Fruit fly (Drosophila melanogaster) whole organism, embryonic: ENCODE measurements around the gene CG15203.

Experiments
- ATbp ChIP-seq: fragments of 200-800 bp; sonication (Bioruptor generic); optimal IDR thresholded peaks from 2 replicates; lab custom pipeline; 2017; ENCODE audit warnings: missing biosample characterization, mild to moderate bottlenecking, missing genetic modification characterization, missing genetic modification reagents
- Atf6 ChIP-seq: fragments of 200-800 bp; sonication (Bioruptor generic); IDR thresholded peaks from 2 replicates; pipeline ENCODE4 v1.3.6; 2022; ENCODE audit warnings: missing biosample characterization, missing genetic modification characterization
- B-H1 ChIP-seq: fragments of 200-800 bp; sonication (Bioruptor generic); IDR thresholded peaks from 3 replicates; pipeline ENCODE4 v1.3.6; 2022; ENCODE audit warnings: missing biosample characterization, missing genetic modification characterization
- Bgb ChIP-seq: fragments of 200-800 bp; sonication (Bioruptor generic); IDR thresholded peaks from 2 replicates; pipeline ENCODE4 v1.3.6; 2022; ENCODE audit warnings: missing biosample characterization, missing genetic modification characterization; ENCODE audit not compliant: partially characterized antibody
- BtbVII ChIP-seq: fragments of 200-800 bp; sonication (Bioruptor generic); optimal IDR thresholded peaks from 3 replicates; lab custom pipeline; 2017; ENCODE audit warnings: missing biosample characterization, mild to moderate bottlenecking, missing genetic modification characterization
- CG11093 ChIP-seq: fragments of 200-800 bp; sonication (Bioruptor generic); IDR thresholded peaks from 3 replicates; pipeline ENCODE4 v1.3.6; 2022; ENCODE audit warnings: missing biosample characterization, missing genetic modification characterization
- CG11456 ChIP-seq: fragments of 200-800 bp; sonication (Bioruptor generic); IDR thresholded peaks from 3 replicates; pipeline ENCODE4 v1.3.6; 2022; ENCODE audit warnings: missing biosample characterization, missing genetic modification characterization
- CG13123 ChIP-seq: fragments of 200-800 bp; sonication (Bioruptor generic); optimal IDR thresholded peaks from 2 replicates; lab custom pipeline; 2016; ENCODE audit warnings: missing biosample characterization, missing genetic modification characterization
- CG15011 ChIP-seq: fragments of 200-800 bp; sonication (Bioruptor generic); optimal IDR thresholded peaks from 3 replicates; lab custom pipeline; 2018; ENCODE audit warnings: missing biosample characterization, mild to moderate bottlenecking, missing genetic modification characterization
- CG17186 ChIP-seq: fragments of 200-800 bp; sonication (Bioruptor generic); optimal IDR thresholded peaks from 3 replicates; lab custom pipeline; 2017; ENCODE audit warnings: missing biosample characterization, missing genetic modification reagents, missing genetic modification characterization
- CG18011 ChIP-seq: fragments of 200-800 bp; sonication (Bioruptor generic); optimal IDR thresholded peaks from 2 replicates; lab custom pipeline; 2017; ENCODE audit warnings: missing biosample characterization, missing genetic modification characterization, mild to moderate bottlenecking, moderate library complexity, missing genotype
- CG18476 ChIP-seq: fragments of 200-800 bp; sonication (Bioruptor generic); optimal IDR thresholded peaks from 2 replicates; lab custom pipeline; 2016; ENCODE audit warnings: missing biosample characterization, mild to moderate bottlenecking, missing genetic modification characterization
- CG2116 ChIP-seq: fragments of 200-800 bp; sonication (Bioruptor generic); optimal IDR thresholded peaks from 3 replicates; lab custom pipeline; 2018; ENCODE audit warnings: missing biosample characterization, mild to moderate bottlenecking, missing genetic modification characterization
- CG2889 ChIP-seq: fragments of 200-800 bp; sonication (Bioruptor generic); IDR thresholded peaks from 3 replicates; pipeline ENCODE4 v1.3.6; 2022; ENCODE audit warnings: missing biosample characterization, missing genetic modification characterization
- CG34376 ChIP-seq: fragments of 200-800 bp; sonication (Bioruptor generic); optimal IDR thresholded peaks from 2 replicates; lab custom pipeline; 2018; ENCODE audit warnings: missing biosample characterization, mild to moderate bottlenecking, missing genetic modification characterization
- CG3838 ChIP-seq: fragments of 200-800 bp; sonication (Bioruptor generic); optimal IDR thresholded peaks from 3 replicates; lab custom pipeline; 2016; ENCODE audit warnings: missing biosample characterization, missing genetic modification characterization
- CG4617 ChIP-seq: fragments of 200-800 bp; sonication (Bioruptor generic); optimal IDR thresholded peaks from 3 replicates; lab custom pipeline; 2016; ENCODE audit warnings: missing biosample characterization, missing genetic modification characterization, borderline replicate concordance
- CG6175 ChIP-seq: fragments of 200-800 bp; sonication (Bioruptor generic); IDR thresholded peaks from 3 replicates; pipeline ENCODE4 v1.3.6; 2022; ENCODE audit warnings: missing biosample characterization, missing genetic modification characterization
- CG6272 ChIP-seq: fragments of 200-800 bp; sonication (Bioruptor generic); IDR thresholded peaks from 2 replicates; pipeline ENCODE4 v1.3.6; 2022; ENCODE audit warnings: missing biosample characterization, missing genetic modification characterization
- CG6654 ChIP-seq: fragments of 200-800 bp; sonication (Bioruptor generic); optimal IDR thresholded peaks from 2 replicates; lab custom pipeline; 2017; ENCODE audit warnings: missing biosample characterization, mild to moderate bottlenecking, missing genetic modification characterization
- CG9797 ChIP-seq: fragments of 200-800 bp; sonication (Bioruptor generic); optimal IDR thresholded peaks from 3 replicates; lab custom pipeline; 2018; ENCODE audit warnings: missing biosample characterization, mild to moderate bottlenecking, missing genetic modification characterization
- CG9817 ChIP-seq: fragments of 200-800 bp; sonication (Bioruptor generic); optimal IDR thresholded peaks from 2 replicates; lab custom pipeline; 2018; ENCODE audit warnings: missing biosample characterization, mild to moderate bottlenecking, missing genetic modification characterization, moderate library complexity
- Dip2 ChIP-seq: fragments of 200-800 bp; sonication (Bioruptor generic); IDR thresholded peaks from 2 replicates; pipeline ENCODE4 v1.3.6; 2022; ENCODE audit warnings: missing biosample characterization, missing genetic modification characterization
- Fer2 ChIP-seq: fragments of 200-800 bp; sonication (Bioruptor generic); optimal IDR thresholded peaks from 2 replicates; lab custom pipeline; 2018; ENCODE audit warnings: missing biosample characterization, mild to moderate bottlenecking, missing genetic modification characterization, moderate library complexity
- Gsc ChIP-seq: fragments of 200-800 bp; sonication (Bioruptor generic); IDR thresholded peaks from 2 replicates; pipeline ENCODE4 v1.3.6; 2022; ENCODE audit warnings: missing biosample characterization, missing genetic modification characterization
- HLH54F ChIP-seq: fragments of 200-800 bp; sonication (Bioruptor generic); optimal IDR thresholded peaks from 3 replicates; lab custom pipeline; 2016; ENCODE audit warnings: missing biosample characterization, missing genetic modification characterization
- Hand ChIP-seq: fragments of 200-800 bp; sonication (Bioruptor generic); optimal IDR thresholded peaks from 2 replicates; lab custom pipeline; 2017; ENCODE audit warnings: mild to moderate bottlenecking, missing biosample characterization, missing genetic modification reagents, missing genetic modification characterization
- Kr ChIP-seq: fragments of 200-800 bp; sonication (Bioruptor generic); optimal IDR thresholded peaks from 2 replicates; lab custom pipeline; 2017; ENCODE audit warnings: missing biosample characterization, mild to moderate bottlenecking, missing genetic modification characterization
- Lpt ChIP-seq: fragments of >200 bp; optimal IDR thresholded peaks from 2 replicates; lab custom pipeline; 2018; ENCODE audit warnings: missing biosample characterization, missing genetic modification characterization
- Mrtf ChIP-seq: fragments of 200-800 bp; sonication (Bioruptor generic); IDR thresholded peaks from 3 replicates; pipeline ENCODE4 v1.3.6; 2022; ENCODE audit warnings: missing biosample characterization, missing genetic modification characterization
- Neu2 ChIP-seq: fragments of 200-800 bp; sonication (Bioruptor generic); optimal IDR thresholded peaks from 3 replicates; lab custom pipeline; 2016; ENCODE audit warnings: missing biosample characterization, missing genetic modification characterization, borderline replicate concordance
- Poxn ChIP-seq: fragments of 200-800 bp; sonication (Bioruptor generic); IDR thresholded peaks from 2 replicates; pipeline ENCODE4 v1.3.6; 2022; ENCODE audit warnings: missing biosample characterization, missing genetic modification characterization
- ase ChIP-seq: fragments of 200-800 bp; sonication (Bioruptor generic); IDR thresholded peaks from 3 replicates; pipeline ENCODE4 v1.3.6; 2022; ENCODE audit warnings: missing biosample characterization, missing genetic modification characterization
- bbx ChIP-seq: fragments of 200-800 bp; sonication (Bioruptor generic); IDR thresholded peaks from 2 replicates; pipeline ENCODE4 v1.3.6; 2022; ENCODE audit warnings: missing biosample characterization, missing genetic modification characterization; ENCODE audit not compliant: partially characterized antibody
- corto ChIP-seq: fragments of 200-800 bp; sonication (Bioruptor generic); optimal IDR thresholded peaks from 2 replicates; lab custom pipeline; 2016; ENCODE audit warnings: missing biosample characterization, mild to moderate bottlenecking, missing genetic modification characterization, moderate library complexity
- croc ChIP-seq: fragments of 200-800 bp; sonication (Bioruptor generic); conservative IDR thresholded peaks from 3 replicates; pipeline ENCODE4 v1.3.6; 2022; ENCODE audit warnings: missing biosample characterization, missing genetic modification characterization
- gce ChIP-seq: fragments of 200-800 bp; sonication (Bioruptor generic); IDR thresholded peaks from 3 replicates; pipeline ENCODE4 v1.3.6; 2022; ENCODE audit warnings: missing biosample characterization, missing genetic modification characterization
- h ChIP-seq: fragments of >200 bp; optimal IDR thresholded peaks from 2 replicates; lab custom pipeline; 2017
- hb ChIP-seq: fragments of 200-800 bp; sonication (Bioruptor generic); IDR thresholded peaks from 3 replicates; pipeline ENCODE4 v1.3.6; 2022; ENCODE audit warnings: missing biosample characterization, missing genetic modification characterization; ENCODE audit not compliant: partially characterized antibody
- jing ChIP-seq: fragments of 200-800 bp; sonication (Bioruptor generic); optimal IDR thresholded peaks from 2 replicates; lab custom pipeline; 2018; ENCODE audit warnings: missing biosample characterization, mild to moderate bottlenecking, missing genetic modification characterization
- knrl ChIP-seq: fragments of 200-800 bp; sonication (Bioruptor generic); IDR thresholded peaks from 3 replicates; pipeline ENCODE4 v1.3.6; 2022; ENCODE audit warnings: missing biosample characterization, missing genetic modification characterization; ENCODE audit not compliant: partially characterized antibody
- maf-S ChIP-seq: fragments of 200-800 bp; sonication (Bioruptor generic); optimal IDR thresholded peaks from 2 replicates; lab custom pipeline; 2016; ENCODE audit warnings: missing biosample characterization, missing genetic modification characterization
- ranshi ChIP-seq: fragments of 200-800 bp; sonication (Bioruptor generic); IDR thresholded peaks from 2 replicates; pipeline ENCODE4 v1.3.6; 2022; ENCODE audit warnings: missing biosample characterization, missing genetic modification characterization
- seq ChIP-seq: fragments of 200-800 bp; sonication (Bioruptor generic); IDR thresholded peaks from 2 replicates; pipeline ENCODE4 v1.3.6; 2022; ENCODE audit warnings: missing biosample characterization, missing genetic modification characterization
- sima ChIP-seq: fragments of 200-800 bp; sonication (Bioruptor generic); optimal IDR thresholded peaks from 2 replicates; lab custom pipeline; 2016; ENCODE audit warnings: missing biosample characterization, missing genetic modification characterization
- slp2 ChIP-seq: fragments of 200-800 bp; sonication (Bioruptor generic); optimal IDR thresholded peaks from 2 replicates; lab custom pipeline; 2016; ENCODE audit warnings: missing biosample characterization, missing genetic modification characterization
- sna ChIP-seq: fragments of 200-800 bp; sonication (Bioruptor generic); IDR thresholded peaks from 2 replicates; pipeline ENCODE4 v1.3.6; 2022; ENCODE audit warnings: missing biosample characterization, missing genetic modification characterization; ENCODE audit not compliant: partially characterized antibody
- sqz ChIP-seq: fragments of 200-800 bp; sonication (Bioruptor generic); optimal IDR thresholded peaks from 3 replicates; lab custom pipeline; 2018; ENCODE audit warnings: missing biosample characterization, mild to moderate bottlenecking, missing genetic modification characterization
- stc ChIP-seq: fragments of 200-800 bp; sonication (Bioruptor generic); IDR thresholded peaks from 2 replicates; pipeline ENCODE4 v1.3.6; 2022; ENCODE audit warnings: missing biosample characterization, missing genetic modification characterization
- trh ChIP-seq: fragments of 200-800 bp; sonication (Bioruptor generic); optimal IDR thresholded peaks from 2 replicates; lab custom pipeline; 2016; ENCODE audit warnings: missing biosample characterization, missing genetic modification characterization
- tup ChIP-seq: fragments of 200-800 bp; sonication (Bioruptor generic); optimal IDR thresholded peaks from 2 replicates; lab custom pipeline; 2016; ENCODE audit warnings: missing biosample characterization, mild to moderate bottlenecking, missing genetic modification characterization, moderate library complexity
- yki ChIP-seq: fragments of >200 bp; optimal IDR thresholded peaks from 3 replicates; lab custom pipeline; 2018

CG15203 gene

dm6 chrX:11081242-11081641 lies 14.9 kb downstream of the CG15203 start (continued):
- TF ChIP-seq ranshi (GFP tag; lab: Robert Waterston, UW) (peak; percentile 51; the same call in 1 of the 2 replicates), B-H1 (GFP tag; lab: Robert Waterston, UW) (no peak), CG18476 (GFP tag; lab: Kevin White, UChicago) (peak; percentile 9), jing (GFP tag; lab: Kevin White, UChicago) (no peak), CG4617 (GFP tag; lab: Kevin White, UChicago) (no peak), hb (GFP tag; lab: Robert Waterston, UW) (no peak), ATbp (GFP tag; lab: Kevin White, UChicago) (peak; percentile 27), Kr (no peak), Poxn (GFP tag; lab: Robert Waterston, UW) (no peak), CG15011 (GFP tag; lab: Kevin White, UChicago) (peak; percentile 7), CG6175 (GFP tag; lab: Robert Waterston, UW) (no peak), CG6272 (GFP tag; lab: Robert Waterston, UW) (no peak), Mrtf (GFP tag; lab: Robert Waterston, UW) (no peak), CG11093 (GFP tag; lab: Robert Waterston, UW) (no peak), gce (GFP tag; lab: Robert Waterston, UW) (0 out of 3 replicates have a peak, but pooled peaks have one; percentile 24), knrl (GFP tag; lab: Robert Waterston, UW) (no peak), CG2889 (GFP tag; lab: Robert Waterston, UW) (no peak), sna (no peak), Gsc (no peak), CG13123 (GFP tag; lab: Kevin White, UChicago) (no peak), h (lab: Kevin White, UChicago) (no peak), Fer2 (no peak), CG2116 (GFP tag; lab: Kevin White, UChicago) (no peak), Lpt (GFP tag; lab: Kevin White, UChicago) (no peak), ase (GFP tag; lab: Robert Waterston, UW) (no peak), yki (lab: Kevin White, UChicago) (no peak), BtbVII (GFP tag; lab: Kevin White, UChicago) (peak; percentile 49), stc (GFP tag; lab: Robert Waterston, UW) (no peak), Dip2 (GFP tag; lab: Robert Waterston, UW) (no peak), slp2 (no peak), CG9817 (tag; lab: Kevin White, UChicago) (peak; percentile 50), trh (GFP tag; lab: Kevin White, UChicago) (no peak), CG34376 (GFP tag; lab: Kevin White, UChicago) (no peak), Neu2 (GFP tag; lab: Kevin White, UChicago) (no peak), HLH54F (GFP tag; lab: Kevin White, UChicago) (no peak), seq (GFP tag; lab: Robert Waterston, UW) (peak; percentile 48; the same call in 1 of the 2 replicates), CG9797 (no peak), sqz (GFP tag; lab: Kevin White, UChicago) (no peak), sima (GFP tag; lab: Kevin White, UChicago) (no peak), CG3838 (no peak), Bgb (GFP tag; lab: Robert Waterston, UW) (no peak), CG6654 (no peak), croc (no peak), bbx (no peak), maf-S (no peak), corto (GFP tag; lab: Kevin White, UChicago) (no peak), CG11456 (GFP tag; lab: Robert Waterston, UW) (no peak), CG18011 (GFP tag; lab: Kevin White, UChicago) (no peak), Atf6 (GFP tag; lab: Robert Waterston, UW) (peak; percentile 72), tup (GFP tag; lab: Kevin White, UChicago) (no peak), Hand (GFP tag; lab: Kevin White, UChicago) (peak; percentile 52), CG17186 (no peak)
